Worm (Caenorhabditis elegans): Measurements from ENCODE around the gene lelo-1.

DNA sequence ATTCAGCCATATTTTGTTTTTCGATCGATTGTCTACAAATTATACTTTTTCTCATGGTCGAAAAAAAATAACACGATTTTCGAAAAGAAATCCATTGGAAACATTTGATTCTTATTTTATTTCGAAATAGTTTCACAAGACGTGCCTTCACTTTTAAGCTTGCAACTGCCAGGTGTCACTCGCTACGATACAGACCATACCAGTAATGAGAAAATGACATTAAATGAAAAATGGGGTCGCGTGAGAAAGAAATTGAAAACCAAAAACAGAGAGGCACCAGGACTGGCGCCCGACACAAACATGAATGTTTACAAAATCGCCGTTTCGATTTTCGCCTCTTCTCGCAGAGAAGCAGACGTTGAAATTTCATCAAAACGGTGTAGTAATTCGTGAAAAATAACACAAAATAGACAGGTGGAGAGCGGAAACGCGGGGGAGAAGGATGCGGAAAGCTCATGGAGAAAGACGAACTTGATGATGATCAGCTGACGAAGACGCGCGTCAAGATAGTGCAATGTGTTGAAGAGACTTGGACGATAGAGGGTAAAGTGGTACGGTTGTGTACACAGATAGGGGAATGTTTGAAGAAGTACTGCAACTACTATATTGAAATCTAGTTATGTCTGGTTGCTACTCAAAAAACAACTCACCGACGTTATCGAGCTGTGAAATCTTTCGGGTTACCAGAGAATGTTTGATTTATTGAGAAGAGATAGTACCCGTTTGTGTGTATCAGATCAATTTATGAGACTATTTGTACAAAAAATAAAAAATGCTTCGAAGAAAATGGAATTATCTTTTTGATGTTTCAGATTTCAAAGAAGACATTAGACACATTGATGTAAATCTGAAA is 9.8 kb upstream of the lelo-1 start:
- no peak for TF ChIP-seq ets-4 (tag; optimal IDR thresholded peaks at IDR 0.05)
- no peak for TF ChIP-seq ceh-2 (tag; optimal IDR thresholded peaks at IDR 0.05)
- no peak for TF ChIP-seq fkh-10 (GFP tag; optimal IDR thresholded peaks at IDR 0.05)
- no peak for TF ChIP-seq sox-4 (tag; optimal IDR thresholded peaks at IDR 0.05)
- no peak for TF ChIP-seq pat-9 (tag; optimal IDR thresholded peaks at IDR 0.05)
- no peak for TF ChIP-seq che-1 (tag; optimal IDR thresholded peaks at IDR 0.05)
- TF ChIP-seq unc-86 (tag; optimal IDR thresholded peaks at IDR 0.05), result no peak

Data from whole organism, late embryonic.